Fruit fly (Drosophila melanogaster) whole organism, pupa: ENCODE data around the gene CG34179.

Experiments used
- CG10348 ChIP-seq: fragments of 200-800 bp; sonication (Bioruptor generic); IDR thresholded peaks from 2 replicates; pipeline ENCODE4 v1.3.6; 2022; ENCODE audit warnings: missing biosample characterization, missing genetic modification characterization
- CG12605 ChIP-seq: fragments of 200-800 bp; sonication (Bioruptor generic); IDR thresholded peaks from 2 replicates; pipeline ENCODE4 v1.3.6; 2022; ENCODE audit warnings: missing biosample characterization, missing genetic modification characterization
- CG14655 ChIP-seq: fragments of 200-800 bp; sonication (Bioruptor generic); optimal IDR thresholded peaks from 3 replicates; lab custom pipeline; 2017; ENCODE audit warnings: mild to moderate bottlenecking, missing biosample characterization, missing genetic modification reagents, missing genetic modification characterization
- CG17806 ChIP-seq: fragments of 200-800 bp; sonication (Bioruptor generic); optimal IDR thresholded peaks from 2 replicates; lab custom pipeline; 2018; ENCODE audit warnings: missing biosample characterization, mild to moderate bottlenecking, missing genetic modification characterization, moderate library complexity
- CG4496 ChIP-seq: fragments of 200-800 bp; sonication (Bioruptor generic); IDR thresholded peaks from 3 replicates; pipeline ENCODE4 v1.3.6; 2022; ENCODE audit warnings: missing biosample characterization, missing genetic modification characterization
- EcR ChIP-seq: fragments of 200-800 bp; sonication (Bioruptor generic); optimal IDR thresholded peaks from 3 replicates; lab custom pipeline; 2019; ENCODE audit warnings: missing biosample characterization, missing genetic modification characterization, mild to moderate bottlenecking, moderate library complexity, missing genetic modification reagents
- Pif1A ChIP-seq: fragments of 200-800 bp; sonication (Bioruptor generic); optimal IDR thresholded peaks from 3 replicates; lab custom pipeline; 2016; ENCODE audit warnings: missing biosample characterization, missing genetic modification characterization
- gl ChIP-seq: fragments of 200-800 bp; sonication (Bioruptor generic); optimal IDR thresholded peaks from 2 replicates; lab custom pipeline; 2018; ENCODE audit warnings: missing biosample characterization, mild to moderate bottlenecking, missing genetic modification characterization

dm6 chr2L:6053874-6054469 lies 5.5 kb upstream of the CG34179 start, which contains the start of gene CG13995:
- TF ChIP-seq CG14655 (no peak), EcR (GFP tag; lab: Kevin White, UChicago) (no peak), CG4496 (GFP tag; lab: Robert Waterston, UW) (0 out of 3 replicates have a peak, but pooled peaks have one; percentile 42), Pif1A (no peak), CG17806 (no peak), CG10348 (GFP tag; lab: Robert Waterston, UW) (no peak), gl (tag; lab: Kevin White, UChicago) (peak; percentile 26), CG12605 (0 out of 2 replicates have a peak, but pooled peaks have one; percentile 11)
